Worm (Caenorhabditis elegans): ENCODE measurements around the gene Y49F6B.8.

Y49F6B.8 gene

DNA sequence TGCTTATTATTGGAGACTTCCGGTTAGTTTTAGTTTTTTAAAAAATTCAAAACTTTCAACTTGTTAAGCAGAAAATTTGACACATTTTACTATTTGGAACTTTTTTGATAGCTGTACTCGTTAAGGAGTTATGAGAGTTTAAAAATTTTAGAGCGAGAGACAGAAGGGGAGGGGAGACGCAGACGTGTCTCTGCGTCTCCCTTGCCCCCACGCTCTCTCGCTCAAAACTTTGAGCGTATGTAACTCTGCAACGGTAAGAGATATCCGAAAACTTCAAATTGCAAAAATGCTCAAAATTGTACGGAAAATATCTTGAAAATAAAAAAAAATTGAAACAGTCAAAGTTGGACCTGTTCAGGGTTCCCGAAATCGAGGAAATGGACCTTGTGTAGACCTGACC is 34.7 kb upstream of the Y49F6B.8 start:
- TF ChIP-seq pes-1 (GFP tag; IDR thresholded peaks at IDR 0.05) (no peak), aly-1 (tag; optimal IDR thresholded peaks at IDR 0.05) (no peak), flt-1 (GFP tag; IDR thresholded peaks at IDR 0.05) (no peak), tbx-37 (GFP tag; conservative IDR thresholded peaks at IDR 0.05) (no peak), ets-7 (tag; optimal IDR thresholded peaks at IDR 0.05) (no peak), ama-1 (optimal IDR thresholded peaks at IDR 0.05) (no peak)

DNA sequence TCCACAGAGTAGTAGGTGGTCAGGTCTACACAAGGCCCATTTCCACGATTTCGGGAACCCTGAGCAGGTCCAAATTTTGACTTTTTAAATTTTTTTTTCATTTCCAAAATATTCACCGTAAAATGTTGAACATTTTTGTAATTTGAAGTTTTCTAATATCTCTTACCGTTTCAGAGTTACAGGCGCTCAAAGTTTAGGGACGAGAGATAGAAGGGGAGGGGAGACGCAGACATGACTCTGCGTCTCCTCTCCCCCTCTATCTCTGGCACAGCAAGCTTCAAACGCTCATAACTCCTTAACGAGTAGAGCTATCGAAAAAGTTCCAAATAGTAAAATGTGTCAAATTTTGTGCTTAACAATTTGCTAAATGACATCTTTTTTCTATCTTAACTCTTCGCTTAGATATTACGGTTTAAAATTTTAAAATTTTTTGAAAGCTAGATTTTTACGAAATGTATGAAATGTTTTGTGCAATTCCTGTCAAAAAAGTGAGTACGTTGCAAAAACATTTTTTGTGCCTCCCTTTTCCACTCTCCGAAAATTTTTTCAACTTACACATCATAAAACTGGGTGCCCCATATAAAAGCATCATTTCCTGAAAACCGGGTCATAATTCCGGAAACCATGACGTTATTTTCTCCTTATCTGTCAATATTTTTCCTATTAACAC is 34.0 kb upstream of the Y49F6B.8 start, which contains the start of the genes Y49F6B.14 and clec-125:
Gene Y49F6B.14, minus strand, starts transcription at position 101 of the 670 bp plus-strand sequence.
Gene clec-125, plus strand, starts transcription at position 620 of the 670 bp plus-strand sequence.
- TF ChIP-seq hmg-4 (GFP tag; optimal IDR thresholded peaks at IDR 0.05), result no peak
- no peak for TF ChIP-seq tbx-11 (GFP tag; IDR thresholded peaks at IDR 0.05)
- no peak for TF ChIP-seq hnd-1 (tag; optimal IDR thresholded peaks at IDR 0.05)
- no peak for TF ChIP-seq tra-4 (tag; optimal IDR thresholded peaks at IDR 0.05)
- no peak for TF ChIP-seq B0310.2 (tag; optimal IDR thresholded peaks at IDR 0.05)
- TF ChIP-seq flt-1 (GFP tag; IDR thresholded peaks at IDR 0.05), result no peak
- no peak for TF ChIP-seq aly-1 (tag; optimal IDR thresholded peaks at IDR 0.05)
- no peak for TF ChIP-seq scrt-1 (GFP tag; IDR thresholded peaks at IDR 0.05)
- TF ChIP-seq hmbx-1 (tag; optimal IDR thresholded peaks at IDR 0.05), result no peak
- no peak for TF ChIP-seq sea-1 (GFP tag; conservative IDR thresholded peaks at IDR 0.05)
- no peak for TF ChIP-seq ama-1 (optimal IDR thresholded peaks at IDR 0.05)
- no peak for TF ChIP-seq ets-7 (tag; optimal IDR thresholded peaks at IDR 0.05)
- TF ChIP-seq ceh-36 (tag; optimal IDR thresholded peaks at IDR 0.05), result no peak
- no peak for TF ChIP-seq pes-1 (GFP tag; IDR thresholded peaks at IDR 0.05)
- no peak for TF ChIP-seq tbx-37 (GFP tag; conservative IDR thresholded peaks at IDR 0.05)
- no peak for TF ChIP-seq F13C5.2 (tag; optimal IDR thresholded peaks at IDR 0.05)
- TF ChIP-seq ceh-13 (GFP tag; optimal IDR thresholded peaks at IDR 0.05), result no peak

DNA sequence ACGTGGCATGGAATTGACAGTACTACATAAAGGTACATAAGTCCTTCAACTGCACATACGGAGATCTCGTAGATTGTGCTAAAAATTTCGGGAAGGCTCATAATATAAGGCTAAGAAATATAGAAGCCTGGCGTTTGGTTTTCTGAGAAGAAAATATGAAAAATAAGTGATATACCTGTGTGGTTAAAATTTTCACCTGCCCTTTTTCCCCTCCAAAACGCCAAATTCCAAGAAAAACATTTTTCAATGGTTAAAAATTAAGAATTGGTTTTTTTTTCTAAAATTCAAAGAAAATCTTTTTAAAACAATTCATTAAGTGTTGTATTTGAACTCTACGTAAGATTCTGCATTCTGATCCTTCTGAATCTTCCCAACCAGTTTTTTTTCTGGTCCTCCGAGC is 33.1 kb upstream of the Y49F6B.8 start, which contains the start of gene srz-5:
Gene srz-5, minus strand, starts transcription at position 101 of the 400 bp plus-strand sequence.
- TF ChIP-seq tbx-37 (GFP tag; conservative IDR thresholded peaks at IDR 0.05) (no peak), aly-1 (tag; optimal IDR thresholded peaks at IDR 0.05) (no peak), F13C5.2 (tag; optimal IDR thresholded peaks at IDR 0.05) (no peak), B0310.2 (tag; optimal IDR thresholded peaks at IDR 0.05) (no peak), ceh-13 (GFP tag; optimal IDR thresholded peaks at IDR 0.05) (no peak), hmbx-1 (tag; optimal IDR thresholded peaks at IDR 0.05) (no peak), pes-1 (GFP tag; IDR thresholded peaks at IDR 0.05) (no peak), ama-1 (optimal IDR thresholded peaks at IDR 0.05) (no peak), tra-4 (tag; optimal IDR thresholded peaks at IDR 0.05) (no peak), sea-1 (GFP tag; conservative IDR thresholded peaks at IDR 0.05) (no peak), tbx-11 (GFP tag; IDR thresholded peaks at IDR 0.05) (no peak), scrt-1 (GFP tag; IDR thresholded peaks at IDR 0.05) (no peak), flt-1 (GFP tag; IDR thresholded peaks at IDR 0.05) (no peak), ets-7 (tag; optimal IDR thresholded peaks at IDR 0.05) (no peak), hnd-1 (tag; optimal IDR thresholded peaks at IDR 0.05) (no peak), hmg-4 (GFP tag; optimal IDR thresholded peaks at IDR 0.05) (no peak), ceh-36 (tag; optimal IDR thresholded peaks at IDR 0.05) (no peak)

DNA sequence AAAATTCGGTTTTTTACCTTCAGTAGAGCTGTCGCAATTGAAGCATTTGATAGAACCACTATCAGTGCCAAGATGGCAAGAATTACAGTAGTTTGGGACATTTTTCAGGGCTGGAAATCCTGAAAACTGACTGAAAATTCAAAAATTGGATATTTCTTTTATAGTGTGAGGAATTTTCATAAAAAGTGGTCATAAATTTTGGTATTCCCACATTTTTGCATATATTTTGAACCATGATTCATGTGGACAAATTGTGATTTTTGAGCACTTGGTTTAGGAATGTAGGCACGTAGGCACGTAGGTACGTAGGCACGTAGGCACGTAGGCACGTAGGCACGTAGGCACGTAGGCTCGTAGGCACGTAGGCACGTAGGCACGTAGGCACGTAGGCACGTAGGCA is 30.8 kb upstream of the Y49F6B.8 start, which contains the start of gene Y49F6B.19:
Gene Y49F6B.19, minus strand, starts transcription at position 101 of the 400 bp plus-strand sequence.
- TF ChIP-seq ets-7 (tag; optimal IDR thresholded peaks at IDR 0.05) (no peak), ceh-36 (tag; optimal IDR thresholded peaks at IDR 0.05) (no peak), ceh-13 (GFP tag; optimal IDR thresholded peaks at IDR 0.05) (no peak), flt-1 (GFP tag; IDR thresholded peaks at IDR 0.05) (no peak), sea-1 (GFP tag; conservative IDR thresholded peaks at IDR 0.05) (no peak), pes-1 (GFP tag; IDR thresholded peaks at IDR 0.05) (no peak), hmg-4 (GFP tag; optimal IDR thresholded peaks at IDR 0.05) (no peak), tra-4 (tag; optimal IDR thresholded peaks at IDR 0.05) (no peak), aly-1 (tag; optimal IDR thresholded peaks at IDR 0.05) (no peak)

DNA sequence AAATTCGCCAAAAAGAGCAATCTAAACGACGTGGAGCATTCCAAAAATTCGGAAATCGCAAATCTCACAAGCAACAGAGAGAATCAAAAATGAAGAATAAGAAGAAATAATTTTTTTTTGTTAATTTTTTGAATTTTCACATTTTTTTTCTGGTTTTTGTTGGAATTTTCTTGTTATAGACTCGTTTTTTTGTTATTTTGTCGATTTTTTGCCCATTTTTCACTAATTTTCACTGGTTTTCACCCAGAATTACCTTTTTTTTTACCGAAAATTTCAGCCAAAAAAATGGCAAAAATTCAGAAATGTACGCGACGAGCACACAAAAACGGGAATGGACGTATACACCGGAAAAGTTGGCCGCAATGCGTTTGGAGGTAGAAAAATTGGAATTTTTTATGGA is 23.2 kb upstream of the Y49F6B.8 start, which contains the start of gene cyh-1:
Gene cyh-1, plus strand, starts transcription at position 301 of the 400 bp plus-strand sequence.
- no peak for TF ChIP-seq sea-1 (GFP tag; conservative IDR thresholded peaks at IDR 0.05)

DNA sequence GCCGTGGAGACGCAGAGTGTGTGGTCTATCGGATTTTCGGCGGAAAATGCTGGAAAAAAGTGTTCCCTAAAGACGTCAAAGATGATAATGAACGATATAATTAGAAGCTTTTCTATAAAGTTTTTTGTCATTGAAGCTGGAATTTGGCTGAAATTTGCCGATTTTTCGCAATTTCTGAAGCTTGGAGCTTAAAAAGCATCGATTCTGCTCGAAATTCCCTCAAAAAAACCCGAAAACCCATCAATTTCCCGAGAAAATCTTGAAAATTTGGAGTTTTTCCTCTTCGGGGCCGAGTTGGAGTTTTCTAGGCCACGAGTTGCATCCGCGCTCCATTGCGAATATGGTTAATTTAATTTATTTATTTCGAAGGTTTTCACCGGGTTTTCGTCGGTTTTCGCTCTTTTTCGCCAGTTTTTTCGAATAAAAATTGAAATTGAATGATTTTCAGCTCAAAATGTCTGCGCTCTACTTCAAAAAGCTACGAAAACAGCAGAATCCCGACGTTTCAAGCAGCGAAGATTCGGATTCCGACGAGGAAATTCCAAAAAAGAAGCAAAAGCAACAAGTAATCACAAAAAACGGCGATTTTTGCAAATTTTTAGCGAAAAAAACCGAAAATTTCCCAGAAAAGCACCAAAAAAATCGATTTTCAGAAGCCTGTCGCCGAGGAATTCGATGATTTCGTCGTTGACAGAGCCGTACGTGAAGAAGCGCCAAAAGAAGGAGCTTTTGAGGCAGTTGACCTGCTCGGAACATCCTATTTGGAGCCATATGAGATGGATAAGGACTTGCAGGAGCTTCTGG is 21.2 kb upstream of the Y49F6B.8 start, which contains the start of the genes col-71 and Y49F6B.2:
Gene col-71, minus strand, starts transcription at position 51 of the 804 bp plus-strand sequence.
Gene Y49F6B.2, plus strand, starts transcription at position 449 of the 804 bp plus-strand sequence.
- 0 out of 2 replicates have a peak, but pooled peaks have one; percentile 42 for TF ChIP-seq scrt-1 (GFP tag; IDR thresholded peaks at IDR 0.05)
- TF ChIP-seq tbx-11 (GFP tag; IDR thresholded peaks at IDR 0.05), result no peak; the same call in 1 of the 2 replicates
- TF ChIP-seq flt-1 (GFP tag; IDR thresholded peaks at IDR 0.05), result no peak
- TF ChIP-seq F13C5.2 (tag; optimal IDR thresholded peaks at IDR 0.05), result peak; percentile 59
- TF ChIP-seq ets-7 (tag; optimal IDR thresholded peaks at IDR 0.05), result peak; percentile 10
- no peak for TF ChIP-seq tra-4 (tag; optimal IDR thresholded peaks at IDR 0.05)
- TF ChIP-seq pes-1 (GFP tag; IDR thresholded peaks at IDR 0.05), result peak; percentile 79
- no peak for TF ChIP-seq ceh-36 (tag; optimal IDR thresholded peaks at IDR 0.05)
- TF ChIP-seq hnd-1 (tag; optimal IDR thresholded peaks at IDR 0.05), result no peak
- TF ChIP-seq hmg-4 (GFP tag; optimal IDR thresholded peaks at IDR 0.05), result peak; percentile 36
- peak; percentile 61 for TF ChIP-seq tbx-37 (GFP tag; conservative IDR thresholded peaks at IDR 0.05)
- TF ChIP-seq sea-1 (GFP tag; conservative IDR thresholded peaks at IDR 0.05), result 0 out of 2 replicates have a peak, but pooled peaks have one; percentile 55
- TF ChIP-seq hmbx-1 (tag; optimal IDR thresholded peaks at IDR 0.05), result peak; percentile 17

DNA sequence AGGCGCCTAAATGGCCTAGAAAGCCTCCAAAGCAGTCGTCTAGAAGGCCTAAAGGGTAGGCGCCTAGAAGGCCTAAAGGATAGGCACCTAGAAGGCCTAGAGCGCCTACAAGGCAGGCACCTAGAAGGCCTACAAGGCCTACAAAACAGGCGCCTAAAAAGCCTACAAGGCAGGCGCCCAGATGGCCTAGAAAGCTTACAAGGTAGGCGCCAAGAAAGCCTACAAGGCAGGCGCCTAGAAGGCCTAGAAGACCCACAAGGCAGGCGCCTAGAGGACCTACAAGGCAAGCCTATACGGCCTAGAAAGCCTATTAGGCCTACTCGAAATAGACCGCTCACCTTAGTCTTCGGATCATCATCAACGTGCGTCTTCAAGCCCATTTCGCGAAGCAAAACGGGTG is 20.5 kb upstream of the Y49F6B.8 start:
- TF ChIP-seq sea-1 (GFP tag; conservative IDR thresholded peaks at IDR 0.05) (no peak), pes-1 (GFP tag; IDR thresholded peaks at IDR 0.05) (peak; percentile 40; the same call in 1 of the 2 replicates)

All from whole organism, early embryonic.